Worm (Caenorhabditis elegans) whole organism, young adult: Measurements from ENCODE around the gene F41C6.4.

ENCODE experiments used
- B0019.2 ChIP-seq: fragments of 200-800 bp; sonication (Bioruptor generic); conservative IDR thresholded peaks from 2 replicates; pipeline ENCODE4 v1.3.6; 2022; ENCODE audit warnings: missing genetic modification reagents, missing genetic modification characterization, missing compliant biosample characterization
- C06A6.2 ChIP-seq: fragments of 200-800 bp; sonication (Bioruptor generic); conservative IDR thresholded peaks from 2 replicates; pipeline ENCODE4 v1.3.6; 2022; ENCODE audit warnings: missing genetic modification characterization, missing compliant biosample characterization
- F22D6.2 ChIP-seq: sonication (generic microtip); optimal IDR thresholded peaks from 2 replicates; lab custom pipeline; 2016; ENCODE audit warnings: mild to moderate bottlenecking, missing genetic modification characterization, missing compliant biosample characterization
- F23B12.7 ChIP-seq: sonication (generic microtip); optimal IDR thresholded peaks from 2 replicates; lab custom pipeline; 2017; ENCODE audit warnings: missing genetic modification characterization, mild to moderate bottlenecking, missing compliant biosample characterization, antibody characterized with exemption, moderate library complexity; ENCODE audit not compliant: insufficient read depth
- F39B2.1 ChIP-seq: fragments of 200-800 bp; sonication (Bioruptor generic); IDR thresholded peaks from 2 replicates; pipeline ENCODE4 v1.3.6; 2022; ENCODE audit warnings: missing genetic modification reagents, missing genetic modification characterization, missing compliant biosample characterization
- F57A8.1 ChIP-seq: fragments of 200-800 bp; sonication (Bioruptor generic); optimal IDR thresholded peaks from 2 replicates; lab custom pipeline; 2018; ENCODE audit warnings: mild to moderate bottlenecking, missing genetic modification characterization, moderate library complexity, missing compliant biosample characterization
- K12H6.12 ChIP-seq: fragments of 200-800 bp; sonication (Bioruptor generic); optimal IDR thresholded peaks from 2 replicates; lab custom pipeline; 2018; ENCODE audit warnings: mild to moderate bottlenecking, missing genetic modification characterization, missing compliant biosample characterization
- T07F8.4 ChIP-seq: sonication (generic microtip); optimal IDR thresholded peaks from 2 replicates; lab custom pipeline; 2016; ENCODE audit warnings: mild to moderate bottlenecking, missing genetic modification characterization, moderate library complexity, missing compliant biosample characterization
- T26A5.8 ChIP-seq: sonication (generic microtip); optimal IDR thresholded peaks from 2 replicates; lab custom pipeline; 2016; ENCODE audit warnings: missing genetic modification characterization, missing compliant biosample characterization
- Y53F4B.3 ChIP-seq: fragments of 200-800 bp; sonication (Bioruptor generic); IDR thresholded peaks from 2 replicates; pipeline ENCODE4 v1.3.6; 2022; ENCODE audit warnings: missing genetic modification reagents, missing genetic modification characterization, missing compliant biosample characterization
- Y79H2A.3 ChIP-seq: fragments of 200-800 bp; sonication (Bioruptor generic); conservative IDR thresholded peaks from 2 replicates; pipeline ENCODE4 v1.3.6; 2022; ENCODE audit warnings: missing genetic modification reagents, missing genetic modification characterization, missing compliant biosample characterization
- ZK185.1 ChIP-seq: sonication (generic microtip); optimal IDR thresholded peaks from 2 replicates; lab custom pipeline; 2016; ENCODE audit warnings: mild to moderate bottlenecking, missing genetic modification characterization, missing compliant biosample characterization; ENCODE audit not compliant: poor library complexity, severe bottlenecking
- atf-7 ChIP-seq: sonication (generic microtip); optimal IDR thresholded peaks from 2 replicates; lab custom pipeline; 2017; ENCODE audit warnings: mild to moderate bottlenecking, missing genetic modification characterization, missing compliant biosample characterization
- attf-5 ChIP-seq: fragments of 200-800 bp; sonication (Bioruptor generic); optimal IDR thresholded peaks from 2 replicates; lab custom pipeline; 2018; ENCODE audit warnings: mild to moderate bottlenecking, missing genetic modification characterization, missing compliant biosample characterization
- attf-6 ChIP-seq: fragments of 200-800 bp; sonication (Bioruptor generic); IDR thresholded peaks from 2 replicates; pipeline ENCODE4 v1.3.6; 2022; ENCODE audit warnings: missing genetic modification reagents, missing genetic modification characterization, missing compliant biosample characterization
- bed-2 ChIP-seq: fragments of 200-800 bp; sonication (Bioruptor generic); IDR thresholded peaks from 2 replicates; pipeline ENCODE4 v1.3.6; 2022; ENCODE audit warnings: missing genetic modification reagents, missing genetic modification characterization, missing compliant biosample characterization
- ccch-3 ChIP-seq: fragments of 200-800 bp; sonication (Bioruptor generic); optimal IDR thresholded peaks from 2 replicates; lab custom pipeline; 2018; ENCODE audit warnings: mild to moderate bottlenecking, missing genetic modification characterization, missing compliant biosample characterization
- cebp-2 ChIP-seq: fragments of 200-800 bp; sonication (Bioruptor generic); IDR thresholded peaks from 2 replicates; pipeline ENCODE4 v1.3.6; 2022; ENCODE audit warnings: missing genetic modification characterization, missing compliant biosample characterization
- ceh-100 ChIP-seq: fragments of 200-800 bp; sonication (Bioruptor generic); IDR thresholded peaks from 2 replicates; pipeline ENCODE4 v1.3.6; 2022; ENCODE audit warnings: missing genetic modification reagents, missing genetic modification characterization, missing compliant biosample characterization
- ceh-40 ChIP-seq: fragments of 200-800 bp; sonication (Bioruptor generic); IDR thresholded peaks from 2 replicates; pipeline ENCODE4 v1.3.6; 2022; ENCODE audit warnings: missing genetic modification characterization, missing compliant biosample characterization
- ceh-79 ChIP-seq: sonication (generic microtip); optimal IDR thresholded peaks from 2 replicates; lab custom pipeline; 2017; ENCODE audit warnings: mild to moderate bottlenecking, missing genetic modification characterization, missing compliant biosample characterization
- die-1 ChIP-seq: sonication (generic microtip); optimal IDR thresholded peaks from 2 replicates; lab custom pipeline; 2016; ENCODE audit warnings: missing genotype, mild to moderate bottlenecking, missing genetic modification characterization, missing compliant biosample characterization
- dpff-1 ChIP-seq: sonication (generic microtip); optimal IDR thresholded peaks from 2 replicates; lab custom pipeline; 2017; ENCODE audit warnings: mild to moderate bottlenecking, missing genetic modification characterization, missing compliant biosample characterization
- dpl-1 ChIP-seq: fragments of 150-350 bp; optimal IDR thresholded peaks from 2 replicates; lab custom pipeline; 2014; ENCODE audit warnings: missing biosample characterization, missing genetic modification reagents, missing genetic modification characterization
- egl-18 ChIP-seq: fragments of 200-800 bp; sonication (Bioruptor generic); IDR thresholded peaks from 2 replicates; pipeline ENCODE4 v1.3.6; 2022; ENCODE audit warnings: missing genetic modification reagents, missing genetic modification characterization, missing compliant biosample characterization
- egl-44 ChIP-seq: fragments of 200-800 bp; sonication (Bioruptor generic); IDR thresholded peaks from 2 replicates; pipeline ENCODE4 v1.3.6; 2022; ENCODE audit warnings: missing genetic modification reagents, missing genetic modification characterization, missing compliant biosample characterization
- ets-4 ChIP-seq: fragments of 200-800 bp; sonication (Bioruptor generic); optimal IDR thresholded peaks from 2 replicates; lab custom pipeline; 2018; ENCODE audit warnings: mild to moderate bottlenecking, missing genetic modification characterization, missing compliant biosample characterization
- hlh-26 ChIP-seq: fragments of 200-800 bp; sonication (Bioruptor generic); conservative IDR thresholded peaks from 2 replicates; pipeline ENCODE4 v1.3.6; 2022; ENCODE audit warnings: missing genetic modification reagents, missing genetic modification characterization, missing compliant biosample characterization
- hrde-1 ChIP-seq: sonication (generic microtip); optimal IDR thresholded peaks from 2 replicates; lab custom pipeline; 2016; ENCODE audit warnings: missing genetic modification characterization, mild to moderate bottlenecking, missing compliant biosample characterization, moderate library complexity, missing genotype, missing genetic modification reagents, borderline replicate concordance
- let-607 ChIP-seq, 2 experiments: fragments of 200-800 bp in 1 of 2; sonication (Bioruptor generic) in 1 of 2; sonication (generic microtip) in 1 of 2; optimal IDR thresholded peaks; 2 replicates each; lab custom pipeline; 2016 to 2018; ENCODE audit warnings: mild to moderate bottlenecking in 2 of 2, missing compliant biosample characterization in 2 of 2, missing genetic modification characterization in 2 of 2, moderate library complexity in 2 of 2, missing genotype in 1 of 2
- lin-26 ChIP-seq: fragments of 200-800 bp; sonication (Bioruptor generic); IDR thresholded peaks from 2 replicates; pipeline ENCODE4 v1.3.6; 2022; ENCODE audit warnings: missing genetic modification reagents, missing genetic modification characterization, missing compliant biosample characterization
- lin-35 ChIP-seq, 3 experiments: fragments of 150-350 bp in 2 of 3; sonication (generic microtip) in 1 of 3; optimal IDR thresholded peaks; 2 replicates each; lab custom pipeline; 2014 to 2018; ENCODE audit warnings: missing biosample characterization in 3 of 3, missing genetic modification characterization in 3 of 3, missing genetic modification reagents in 3 of 3
- lir-1 ChIP-seq: fragments of 200-800 bp; sonication (Bioruptor generic); conservative IDR thresholded peaks from 2 replicates; pipeline ENCODE4 v1.3.6; 2022; ENCODE audit warnings: missing genetic modification reagents, missing genetic modification characterization, missing compliant biosample characterization
- lsl-1 ChIP-seq: fragments of 200-800 bp; sonication (Bioruptor generic); optimal IDR thresholded peaks from 2 replicates; lab custom pipeline; 2018; ENCODE audit warnings: mild to moderate bottlenecking, missing genetic modification characterization, moderate library complexity, missing compliant biosample characterization
- madf-10 ChIP-seq: sonication (generic microtip); optimal IDR thresholded peaks from 2 replicates; lab custom pipeline; 2016; ENCODE audit warnings: mild to moderate bottlenecking, missing genetic modification characterization, missing compliant biosample characterization
- nhr-120 ChIP-seq: fragments of 200-800 bp; sonication (Bioruptor generic); IDR thresholded peaks from 2 replicates; pipeline ENCODE4 v1.3.6; 2022; ENCODE audit warnings: missing genetic modification characterization, missing compliant biosample characterization
- pbrm-1 ChIP-seq: fragments of 200-800 bp; sonication (Bioruptor generic); IDR thresholded peaks from 2 replicates; pipeline ENCODE4 v1.3.6; 2022; ENCODE audit warnings: missing genetic modification reagents, missing genetic modification characterization, missing compliant biosample characterization
- pha-4 ChIP-seq: fragments of 150-350 bp; sonication (generic microtip); optimal IDR thresholded peaks from 2 replicates; lab custom pipeline; 2014; ENCODE audit warnings: missing biosample characterization, missing genetic modification reagents, missing genetic modification characterization
- rcor-1 ChIP-seq: fragments of 200-800 bp; sonication (Bioruptor generic); IDR thresholded peaks from 2 replicates; pipeline ENCODE4 v1.3.6; 2022; ENCODE audit warnings: missing genetic modification reagents, missing genetic modification characterization, missing compliant biosample characterization
- rec-8 ChIP-seq, 2 experiments: sonication (generic microtip); optimal IDR thresholded peaks; 2 replicates each; lab custom pipeline; 2016; ENCODE audit warnings: mild to moderate bottlenecking in 2 of 2, missing genetic modification characterization in 2 of 2, missing genetic modification reagents in 2 of 2, missing genotype in 2 of 2, missing biosample characterization in 1 of 2, missing compliant biosample characterization in 1 of 2, moderate library complexity in 1 of 2
- somi-1 ChIP-seq: fragments of 200-800 bp; sonication (Bioruptor generic); optimal IDR thresholded peaks from 2 replicates; lab custom pipeline; 2018; ENCODE audit warnings: mild to moderate bottlenecking, missing genetic modification characterization, missing compliant biosample characterization
- tbp1 ChIP-seq: fragments of 200-800 bp; sonication (Bioruptor generic); optimal IDR thresholded peaks from 2 replicates; lab custom pipeline; 2018; ENCODE audit warnings: mild to moderate bottlenecking, missing genetic modification characterization, missing compliant biosample characterization
- tlf-1 ChIP-seq: fragments of 200-800 bp; sonication (Bioruptor generic); optimal IDR thresholded peaks from 2 replicates; lab custom pipeline; 2018; ENCODE audit warnings: mild to moderate bottlenecking, missing genetic modification characterization, missing compliant biosample characterization
- unc-130 ChIP-seq: sonication (generic microtip); optimal IDR thresholded peaks from 2 replicates; lab custom pipeline; 2016; ENCODE audit warnings: missing genetic modification reagents, missing genetic modification characterization, missing compliant biosample characterization
- zfh-2 ChIP-seq: fragments of 200-800 bp; sonication (Bioruptor generic); conservative IDR thresholded peaks from 2 replicates; pipeline ENCODE4 v1.3.6; 2022; ENCODE audit warnings: missing genetic modification reagents, missing genetic modification characterization, missing compliant biosample characterization
- zim-3 ChIP-seq: sonication (generic microtip); optimal IDR thresholded peaks from 2 replicates; lab custom pipeline; 2017; ENCODE audit warnings: mild to moderate bottlenecking, missing genetic modification characterization, moderate library complexity, missing compliant biosample characterization
- ztf-18 ChIP-seq: sonication (generic microtip); optimal IDR thresholded peaks from 2 replicates; lab custom pipeline; 2016; ENCODE audit warnings: missing genotype, mild to moderate bottlenecking, missing genetic modification characterization, missing compliant biosample characterization
- ztf-28 ChIP-seq: fragments of 200-800 bp; sonication (Bioruptor generic); IDR thresholded peaks from 2 replicates; pipeline ENCODE4 v1.3.6; 2022; ENCODE audit warnings: missing genetic modification reagents, missing genetic modification characterization, missing compliant biosample characterization

F41C6.4 gene

ce11 chrX:6840670-6841308 is 33.8 kb downstream of the F41C6.4 start, which contains the start of the genes glr-6 and asg-2 (continued):
- no peak for TF ChIP-seq ets-4
- TF ChIP-seq zim-3 (tag; lab: Kevin White, UChicago), result no peak
- 0 out of 2 replicates have a peak, but pooled peaks have one; percentile 22 for TF ChIP-seq egl-44 (GFP tag; lab: Robert Waterston, UW)
- TF ChIP-seq B0019.2, result no peak
- TF ChIP-seq F23B12.7 (tag; lab: Kevin White, UChicago), result peak; percentile 50
- TF ChIP-seq tlf-1, result no peak
- TF ChIP-seq ZK185.1 (tag; lab: Kevin White, UChicago), result peak; percentile 66
- TF ChIP-seq pha-4 (tag; lab: Kevin White, UChicago), result peak; percentile 7
- no peak for TF ChIP-seq unc-130 (GFP tag; lab: Kevin White, UChicago)
- no peak for TF ChIP-seq let-607 (tag; optimal IDR thresholded peaks at IDR 0.05; lab: Kevin White, UChicago)
- no peak for TF ChIP-seq bed-2
- TF ChIP-seq ztf-28, result no peak
- TF ChIP-seq die-1 (tag; lab: Kevin White, UChicago), result no peak
- no peak for TF ChIP-seq egl-18
- TF ChIP-seq attf-5 (GFP tag; lab: Kevin White, UChicago), result peak; percentile 75
- TF ChIP-seq lin-35 (GFP tag; optimal IDR thresholded peaks at IDR 0.05; lab: Kevin White, UChicago), result peak in 1 of 3 experiments; percentile 44
- TF ChIP-seq pbrm-1 (GFP tag; lab: Robert Waterston, UW), result 0 out of 2 replicates have a peak, but pooled peaks have one; percentile 13
- TF ChIP-seq ccch-3 (GFP tag; lab: Kevin White, UChicago), result no peak
- TF ChIP-seq ztf-18 (tag; lab: Kevin White, UChicago), result no peak
- TF ChIP-seq rcor-1, result peak; percentile 61
- TF ChIP-seq C06A6.2 (GFP tag; lab: Robert Waterston, UW), result no peak
- TF ChIP-seq dpl-1 (GFP tag; lab: Kevin White, UChicago), result no peak
- no peak for TF ChIP-seq lin-26 (GFP tag; lab: Robert Waterston, UW)
- TF ChIP-seq T26A5.8 (tag; lab: Kevin White, UChicago), result no peak
- TF ChIP-seq F39B2.1 (GFP tag; lab: Robert Waterston, UW), result no peak
- TF ChIP-seq rec-8 (tag; optimal IDR thresholded peaks at IDR 0.05; lab: Kevin White, UChicago), result no peak
- no peak for TF ChIP-seq cebp-2 (GFP tag; lab: Robert Waterston, UW)
- TF ChIP-seq zfh-2 (GFP tag; lab: Robert Waterston, UW), result no peak
- no peak for TF ChIP-seq atf-7 (tag; lab: Kevin White, UChicago)
- TF ChIP-seq K12H6.12 (tag; lab: Kevin White, UChicago), result peak; percentile 60
- TF ChIP-seq attf-6 (GFP tag; lab: Robert Waterston, UW), result no peak
- TF ChIP-seq somi-1 (GFP tag; lab: Kevin White, UChicago), result no peak
- TF ChIP-seq Y53F4B.3 (GFP tag; lab: Robert Waterston, UW), result no peak
- peak; percentile 40 for TF ChIP-seq madf-10 (tag; lab: Kevin White, UChicago)
- no peak for TF ChIP-seq hlh-26
- no peak for TF ChIP-seq F22D6.2 (tag; lab: Kevin White, UChicago)
- no peak for TF ChIP-seq lir-1
- no peak for TF ChIP-seq ceh-79
- no peak for TF ChIP-seq ceh-100 (GFP tag; lab: Robert Waterston, UW)
- TF ChIP-seq F57A8.1, result no peak
- TF ChIP-seq Y79H2A.3 (GFP tag; lab: Robert Waterston, UW), result no peak
- TF ChIP-seq dpff-1 (tag; lab: Kevin White, UChicago), result no peak
- no peak for TF ChIP-seq nhr-120 (GFP tag; lab: Robert Waterston, UW)
- no peak for TF ChIP-seq T07F8.4
- TF ChIP-seq lsl-1, result no peak
- TF ChIP-seq ceh-40 (GFP tag; lab: Robert Waterston, UW), result no peak
- TF ChIP-seq tbp1 (GFP tag; lab: Kevin White, UChicago), result no peak
- TF ChIP-seq hrde-1, result no peak
